Worm (Caenorhabditis elegans) whole organism, L1 larva: ENCODE measurements around the gene srh-39.

ENCODE experiments used
- F16B12.6 ChIP-seq: fragments of 150-350 bp; optimal IDR thresholded peaks from 2 replicates; lab custom pipeline; 2014; ENCODE audit warnings: missing biosample characterization, missing genetic modification characterization
- aha-1 ChIP-seq: fragments of 150-350 bp; optimal IDR thresholded peaks from 2 replicates; lab custom pipeline; 2014; ENCODE audit warnings: missing biosample characterization, missing genetic modification characterization
- alr-1 ChIP-seq: fragments of 200-800 bp; sonication (Bioruptor generic); optimal IDR thresholded peaks from 2 replicates; lab custom pipeline; 2018; ENCODE audit warnings: borderline replicate concordance, mild to moderate bottlenecking, missing genetic modification characterization, missing compliant biosample characterization
- ceh-8 ChIP-seq: fragments of 200-800 bp; sonication (Bioruptor generic); optimal IDR thresholded peaks from 2 replicates; lab custom pipeline; 2018; ENCODE audit warnings: mild to moderate bottlenecking, missing genetic modification characterization, moderate library complexity, missing compliant biosample characterization
- ceh-90 ChIP-seq: sonication (generic microtip); optimal IDR thresholded peaks from 2 replicates; lab custom pipeline; 2016; ENCODE audit warnings: missing genetic modification characterization, missing compliant biosample characterization
- dpl-1 ChIP-seq, 3 experiments: fragments of 150-350 bp in 2 of 3; sonication (generic microtip) in 1 of 3; optimal IDR thresholded peaks; 2 replicates each; lab custom pipeline; 2014 to 2017; ENCODE audit warnings: missing biosample characterization in 3 of 3, missing genetic modification characterization in 3 of 3, missing genetic modification reagents in 3 of 3
- dsc-1 ChIP-seq: sonication (generic microtip); optimal IDR thresholded peaks from 2 replicates; lab custom pipeline; 2016; ENCODE audit warnings: mild to moderate bottlenecking, missing genetic modification characterization, missing compliant biosample characterization
- efl-1 ChIP-seq, 4 experiments: fragments of 150-350 bp; optimal IDR thresholded peaks in 3 of 4; peaks in 1 of 4; 1 replicate in 1 of 4; 2 replicates in 3 of 4; lab custom pipeline; 2014; ENCODE audit warnings: missing biosample characterization in 2 of 4, missing genetic modification characterization in 2 of 4, missing genetic modification reagents in 2 of 4
- efl-3 ChIP-seq: fragments of 200-800 bp; sonication (Bioruptor generic); optimal IDR thresholded peaks from 2 replicates; lab custom pipeline; 2018; ENCODE audit warnings: mild to moderate bottlenecking, missing genetic modification characterization, missing compliant biosample characterization
- ets-5 ChIP-seq: fragments of 200-800 bp; sonication (Bioruptor generic); IDR thresholded peaks from 2 replicates; pipeline ENCODE4 v1.3.6; 2022; ENCODE audit warnings: missing genetic modification characterization, missing compliant biosample characterization
- fkh-4 ChIP-seq: sonication (generic microtip); optimal IDR thresholded peaks from 2 replicates; lab custom pipeline; 2016; ENCODE audit warnings: missing compliant biosample characterization, missing genetic modification characterization, borderline replicate concordance
- fkh-8 ChIP-seq: sonication (generic microtip); optimal IDR thresholded peaks from 2 replicates; lab custom pipeline; 2016; ENCODE audit warnings: mild to moderate bottlenecking, missing genetic modification characterization, missing compliant biosample characterization
- hlh-17 ChIP-seq: fragments of 200-800 bp; sonication (Bioruptor generic); optimal IDR thresholded peaks from 2 replicates; lab custom pipeline; 2018; ENCODE audit warnings: missing genetic modification characterization, mild to moderate bottlenecking, missing compliant biosample characterization, moderate library complexity, borderline replicate concordance
- hlh-4 ChIP-seq: sonication (generic microtip); optimal IDR thresholded peaks from 2 replicates; lab custom pipeline; 2016; ENCODE audit warnings: mild to moderate bottlenecking, missing genetic modification characterization, missing compliant biosample characterization
- isw-1 ChIP-seq: fragments of 200-800 bp; sonication (Bioruptor generic); IDR thresholded peaks from 2 replicates; pipeline ENCODE4 v1.3.6; 2022; ENCODE audit warnings: missing genetic modification characterization, missing compliant biosample characterization
- jun-1 ChIP-seq: fragments of 150-350 bp; optimal IDR thresholded peaks from 2 replicates; lab custom pipeline; 2014; ENCODE audit warnings: missing biosample characterization, missing genetic modification reagents, missing genetic modification characterization
- lin-14 ChIP-seq: fragments of 200-800 bp; sonication (Bioruptor generic); optimal IDR thresholded peaks from 2 replicates; lab custom pipeline; 2018; ENCODE audit warnings: mild to moderate bottlenecking, missing genetic modification characterization, moderate library complexity, missing compliant biosample characterization
- lin-15B ChIP-seq: fragments of 150-350 bp; sonication (generic microtip); optimal IDR thresholded peaks from 3 replicates; lab custom pipeline; 2014; ENCODE audit warnings: missing biosample characterization, missing genetic modification characterization
- lin-39 ChIP-seq: fragments of 150-350 bp; optimal IDR thresholded peaks from 2 replicates; lab custom pipeline; 2014; ENCODE audit warnings: missing biosample characterization, missing genetic modification reagents, missing genetic modification characterization
- mdl-1 ChIP-seq, 2 experiments: fragments of 150-350 bp; optimal IDR thresholded peaks; 2 replicates each; lab custom pipeline; 2014 to 2017; ENCODE audit warnings: missing biosample characterization in 2 of 2, missing genetic modification characterization in 2 of 2, inconsistent platforms in 1 of 2
- mep-1 ChIP-seq: fragments of 150-350 bp; optimal IDR thresholded peaks from 2 replicates; lab custom pipeline; 2014; ENCODE audit warnings: missing biosample characterization, missing genetic modification characterization
- nhr-20 ChIP-seq: sonication (generic microtip); optimal IDR thresholded peaks from 2 replicates; lab custom pipeline; 2016; ENCODE audit warnings: mild to moderate bottlenecking, missing genetic modification characterization, missing compliant biosample characterization
- nhr-237 ChIP-seq: fragments of 150-350 bp; optimal IDR thresholded peaks from 2 replicates; lab custom pipeline; 2014; ENCODE audit warnings: missing biosample characterization, missing genetic modification characterization
- nhr-28 ChIP-seq: fragments of 150-350 bp; optimal IDR thresholded peaks from 2 replicates; lab custom pipeline; 2014; ENCODE audit warnings: missing biosample characterization, missing genetic modification characterization
- nhr-47 ChIP-seq: sonication (generic microtip); optimal IDR thresholded peaks from 2 replicates; lab custom pipeline; 2016; ENCODE audit warnings: mild to moderate bottlenecking, missing genetic modification characterization, moderate library complexity, missing compliant biosample characterization
- nhr-71 ChIP-seq: sonication (generic microtip); optimal IDR thresholded peaks from 2 replicates; lab custom pipeline; 2016; ENCODE audit warnings: mild to moderate bottlenecking, missing genetic modification characterization, moderate library complexity, missing compliant biosample characterization
- nhr-84 ChIP-seq: sonication (generic microtip); optimal IDR thresholded peaks from 2 replicates; lab custom pipeline; 2017; ENCODE audit warnings: missing biosample characterization, missing genetic modification characterization
- pag-3 ChIP-seq: sonication (generic microtip); optimal IDR thresholded peaks from 2 replicates; lab custom pipeline; 2017; ENCODE audit warnings: missing genetic modification characterization, mild to moderate bottlenecking, missing compliant biosample characterization, antibody characterized with exemption, borderline replicate concordance; ENCODE audit not compliant: insufficient read depth
- pqm-1 ChIP-seq: sonication (generic microtip); optimal IDR thresholded peaks from 3 replicates; lab custom pipeline; 2017; ENCODE audit warnings: missing biosample characterization, missing genetic modification characterization
- skn-1 ChIP-seq: fragments of 150-350 bp; optimal IDR thresholded peaks from 2 replicates; lab custom pipeline; 2014; ENCODE audit warnings: missing biosample characterization, missing genetic modification characterization
- snpc-4 ChIP-seq: fragments of 150-350 bp; optimal IDR thresholded peaks from 2 replicates; lab custom pipeline; 2014; ENCODE audit warnings: missing biosample characterization, missing genetic modification characterization
- snu-23 ChIP-seq: sonication (generic microtip); optimal IDR thresholded peaks from 2 replicates; lab custom pipeline; 2016; ENCODE audit warnings: missing genetic modification characterization, missing compliant biosample characterization
- sox-4 ChIP-seq: sonication (generic microtip); optimal IDR thresholded peaks from 2 replicates; lab custom pipeline; 2016; ENCODE audit warnings: missing genetic modification characterization, missing compliant biosample characterization
- tlp-1 ChIP-seq: fragments of 150-350 bp; optimal IDR thresholded peaks from 2 replicates; lab custom pipeline; 2014; ENCODE audit warnings: missing biosample characterization, missing genetic modification characterization
- unc-130 ChIP-seq: fragments of 150-350 bp; optimal IDR thresholded peaks from 2 replicates; lab custom pipeline; 2017; ENCODE audit warnings: missing biosample characterization, missing genetic modification characterization, inconsistent platforms
- unc-30 ChIP-seq: sonication (generic microtip); optimal IDR thresholded peaks from 2 replicates; lab custom pipeline; 2017; ENCODE audit warnings: missing biosample characterization, missing genetic modification characterization
- unc-62 ChIP-seq: fragments of 150-350 bp; optimal IDR thresholded peaks from 2 replicates; lab custom pipeline; 2014; ENCODE audit warnings: missing biosample characterization, missing genetic modification reagents, missing genetic modification characterization
- unc-98 ChIP-seq: fragments of 200-800 bp; sonication (Bioruptor generic); IDR thresholded peaks from 2 replicates; pipeline ENCODE4 v1.3.6; 2022; ENCODE audit warnings: missing genetic modification characterization, missing compliant biosample characterization
- ztf-4 ChIP-seq: fragments of 150-350 bp; optimal IDR thresholded peaks from 2 replicates; lab custom pipeline; 2014; ENCODE audit warnings: missing biosample characterization, missing genetic modification characterization

The srh-39 gene

ce11 chrII:7772411-7772810 is 7.1 kb upstream of the srh-39 start, which contains the start of gene C06A8.6:
C06A8.6 (plus strand) TSS chrII:7772499.
- TF ChIP-seq sox-4 (tag; lab: Kevin White, UChicago) (no peak), mep-1 (no peak), nhr-71 (tag; lab: Kevin White, UChicago) (no peak), isw-1 (GFP tag; lab: Robert Waterston, UW) (no peak), dpl-1 (GFP tag; optimal IDR thresholded peaks at IDR 0.05; lab: Kevin White, UChicago) (no peak), nhr-47 (tag; lab: Kevin White, UChicago) (no peak), jun-1 (tag; lab: Kevin White, UChicago) (no peak), F16B12.6 (no peak), skn-1 (tag; lab: Kevin White, UChicago) (no peak), snpc-4 (tag; lab: Kevin White, UChicago) (no peak), ceh-8 (GFP tag; lab: Kevin White, UChicago) (no peak), nhr-28 (tag; lab: Kevin White, UChicago) (no peak), pag-3 (tag; lab: Kevin White, UChicago) (no peak), mdl-1 (tag; optimal IDR thresholded peaks at IDR 0.05; lab: Kevin White, UChicago) (no peak), nhr-84 (tag; lab: Kevin White, UChicago) (no peak), nhr-237 (tag; lab: Kevin White, UChicago) (no peak), lin-39 (tag; lab: Kevin White, UChicago) (no peak), unc-130 (tag; lab: Kevin White, UChicago) (no peak), ceh-90 (tag; lab: Kevin White, UChicago) (no peak)

- TF ChIP-seq dsc-1 (tag; lab: Kevin White, UChicago): no peak
- no peak for TF ChIP-seq dpl-1 (GFP tag; optimal IDR thresholded peaks at IDR 0.05; lab: Kevin White, UChicago)
- no peak for TF ChIP-seq alr-1 (tag; lab: Kevin White, UChicago)
- TF ChIP-seq nhr-28 (tag; lab: Kevin White, UChicago): no peak
- TF ChIP-seq fkh-4 (tag; lab: Kevin White, UChicago): no peak
- TF ChIP-seq efl-1 (optimal IDR thresholded peaks at IDR 0.05; lab: Kevin White, UChicago): no peak
- no peak for TF ChIP-seq efl-1 (GFP tag; optimal IDR thresholded peaks at IDR 0.05 in 1 of 2; lab: Kevin White, UChicago)
- no peak for TF ChIP-seq efl-3 (GFP tag; lab: Kevin White, UChicago)
- TF ChIP-seq mdl-1 (tag; optimal IDR thresholded peaks at IDR 0.05; lab: Kevin White, UChicago): no peak
- no peak for TF ChIP-seq unc-30
- TF ChIP-seq unc-62 (GFP tag; lab: Kevin White, UChicago): no peak
- no peak for TF ChIP-seq snu-23 (GFP tag; lab: Kevin White, UChicago)
- no peak for TF ChIP-seq aha-1 (tag; lab: Kevin White, UChicago)
- no peak for TF ChIP-seq ztf-4 (tag; lab: Kevin White, UChicago)
- TF ChIP-seq hlh-17 (GFP tag; lab: Kevin White, UChicago): no peak
- TF ChIP-seq pqm-1: no peak
Observed at ce11 chrII:7771917-7772316, 6.6 kb upstream of the srh-39 start, which contains the start of gene C06A8.8. C06A8.8 (minus strand) TSS chrII:7772017.

- TF ChIP-seq fkh-8 (tag; lab: Kevin White, UChicago) (peak; percentile 65), nhr-20 (tag; lab: Kevin White, UChicago) (no peak), efl-1 (optimal IDR thresholded peaks at IDR 0.05; lab: Kevin White, UChicago) (no peak), efl-1 (GFP tag; optimal IDR thresholded peaks at IDR 0.05 in 1 of 2; lab: Kevin White, UChicago) (peak in 1 of 2 experiments; percentile 49), snu-23 (GFP tag; lab: Kevin White, UChicago) (no peak), sox-4 (tag; lab: Kevin White, UChicago) (no peak), unc-98 (GFP tag; lab: Robert Waterston, UW) (no peak), lin-15B (tag; lab: Kevin White, UChicago) (no peak), lin-14 (GFP tag; lab: Kevin White, UChicago) (peak; percentile 31), jun-1 (tag; lab: Kevin White, UChicago) (no peak), hlh-4 (tag; lab: Kevin White, UChicago) (no peak), tlp-1 (tag; lab: Kevin White, UChicago) (no peak), ets-5 (GFP tag; lab: Robert Waterston, UW) (no peak), dsc-1 (tag; lab: Kevin White, UChicago) (no peak), alr-1 (tag; lab: Kevin White, UChicago) (no peak)
- TF ChIP-seq, all 84 proteins: peak for 3
Observed at ce11 chrII:7770253-7770652, 4.9 kb upstream of the srh-39 start.
